Worm (Caenorhabditis elegans) whole organism, young adult: Measurements from ENCODE around the gene Y41D4B.14.

ENCODE experiments used
- B0035.1 ChIP-seq: sonication (generic microtip); optimal IDR thresholded peaks from 2 replicates; lab custom pipeline; 2016; ENCODE audit warnings: missing genetic modification characterization, mild to moderate bottlenecking, missing compliant biosample characterization, missing genotype, missing genetic modification reagents
- B0336.3 ChIP-seq: fragments of 200-800 bp; sonication (Bioruptor generic); IDR thresholded peaks from 2 replicates; pipeline ENCODE4 v1.3.6; 2022; ENCODE audit warnings: missing genetic modification characterization, missing compliant biosample characterization
- F23B12.7 ChIP-seq: sonication (generic microtip); optimal IDR thresholded peaks from 2 replicates; lab custom pipeline; 2017; ENCODE audit warnings: missing genetic modification characterization, mild to moderate bottlenecking, missing compliant biosample characterization, antibody characterized with exemption, moderate library complexity; ENCODE audit not compliant: insufficient read depth
- F33H1.4 ChIP-seq: fragments of 200-800 bp; sonication (Bioruptor generic); IDR thresholded peaks from 2 replicates; pipeline ENCODE4 v1.3.6; 2022; ENCODE audit warnings: missing genetic modification reagents, missing genetic modification characterization, missing compliant biosample characterization
- F49E8.2 ChIP-seq: sonication (generic microtip); optimal IDR thresholded peaks from 3 replicates; lab custom pipeline; 2017; ENCODE audit warnings: missing genetic modification characterization, mild to moderate bottlenecking, missing compliant biosample characterization, antibody characterized with exemption, moderate library complexity; ENCODE audit not compliant: insufficient read depth
- F55B11.4 ChIP-seq: sonication (generic microtip); optimal IDR thresholded peaks from 2 replicates; lab custom pipeline; 2016; ENCODE audit warnings: missing compliant biosample characterization, missing genetic modification characterization, borderline replicate concordance; ENCODE audit not compliant: insufficient read depth
- K11D2.4 ChIP-seq: fragments of 200-800 bp; sonication (Bioruptor generic); IDR thresholded peaks from 2 replicates; pipeline ENCODE4 v1.3.6; 2022; ENCODE audit warnings: missing genetic modification reagents, missing genetic modification characterization, missing compliant biosample characterization
- Y56A3A.18 ChIP-seq: fragments of 200-800 bp; sonication (Bioruptor generic); IDR thresholded peaks from 2 replicates; pipeline ENCODE4 v1.3.6; 2022; ENCODE audit warnings: missing genetic modification reagents, missing genetic modification characterization, missing compliant biosample characterization
- Y67H2A.10 ChIP-seq: fragments of 200-800 bp; sonication (Bioruptor generic); conservative IDR thresholded peaks from 2 replicates; pipeline ENCODE4 v1.3.6; 2022; ENCODE audit warnings: missing genetic modification reagents, missing genetic modification characterization, missing compliant biosample characterization
- Y79H2A.3 ChIP-seq: fragments of 200-800 bp; sonication (Bioruptor generic); conservative IDR thresholded peaks from 2 replicates; pipeline ENCODE4 v1.3.6; 2022; ENCODE audit warnings: missing genetic modification reagents, missing genetic modification characterization, missing compliant biosample characterization
- akir-1 ChIP-seq: fragments of 200-800 bp; sonication (Bioruptor generic); optimal IDR thresholded peaks from 2 replicates; lab custom pipeline; 2018; ENCODE audit warnings: mild to moderate bottlenecking, missing genetic modification characterization, moderate library complexity, missing compliant biosample characterization
- ama-1 ChIP-seq, 3 experiments: fragments of 150-350 bp in 1 of 3; sonication (generic microtip) in 2 of 3; optimal IDR thresholded peaks; 2 replicates each; lab custom pipeline; 2014 to 2018; ENCODE audit warnings: missing biosample characterization in 2 of 3, missing genetic modification characterization in 2 of 3, missing genetic modification reagents in 2 of 3
- aptf-2 ChIP-seq: fragments of 200-800 bp; sonication (Bioruptor generic); conservative IDR thresholded peaks from 2 replicates; pipeline ENCODE4 v1.3.6; 2022; ENCODE audit warnings: missing genetic modification reagents, missing genetic modification characterization, missing compliant biosample characterization
- aptf-3 ChIP-seq: fragments of 200-800 bp; sonication (Bioruptor generic); IDR thresholded peaks from 2 replicates; pipeline ENCODE4 v1.3.6; 2022; ENCODE audit warnings: missing genetic modification characterization, missing compliant biosample characterization
- attf-3 ChIP-seq: fragments of 200-800 bp; sonication (Bioruptor generic); conservative IDR thresholded peaks from 2 replicates; pipeline ENCODE4 v1.3.6; 2022; ENCODE audit warnings: missing genetic modification reagents, missing genetic modification characterization, missing compliant biosample characterization
- attf-6 ChIP-seq: fragments of 200-800 bp; sonication (Bioruptor generic); IDR thresholded peaks from 2 replicates; pipeline ENCODE4 v1.3.6; 2022; ENCODE audit warnings: missing genetic modification reagents, missing genetic modification characterization, missing compliant biosample characterization
- bed-2 ChIP-seq: fragments of 200-800 bp; sonication (Bioruptor generic); IDR thresholded peaks from 2 replicates; pipeline ENCODE4 v1.3.6; 2022; ENCODE audit warnings: missing genetic modification reagents, missing genetic modification characterization, missing compliant biosample characterization
- ceh-27 ChIP-seq: fragments of 200-800 bp; sonication (Bioruptor generic); optimal IDR thresholded peaks from 2 replicates; lab custom pipeline; 2018; ENCODE audit warnings: mild to moderate bottlenecking, missing genetic modification characterization, moderate library complexity, missing compliant biosample characterization
- ceh-40 ChIP-seq: fragments of 200-800 bp; sonication (Bioruptor generic); IDR thresholded peaks from 2 replicates; pipeline ENCODE4 v1.3.6; 2022; ENCODE audit warnings: missing genetic modification characterization, missing compliant biosample characterization
- dox-1 ChIP-seq: fragments of 200-800 bp; sonication (Bioruptor generic); IDR thresholded peaks from 2 replicates; pipeline ENCODE4 v1.3.6; 2022; ENCODE audit warnings: missing genetic modification reagents, missing genetic modification characterization, missing compliant biosample characterization
- dpff-1 ChIP-seq: sonication (generic microtip); optimal IDR thresholded peaks from 2 replicates; lab custom pipeline; 2017; ENCODE audit warnings: mild to moderate bottlenecking, missing genetic modification characterization, missing compliant biosample characterization
- dpl-1 ChIP-seq: fragments of 150-350 bp; optimal IDR thresholded peaks from 2 replicates; lab custom pipeline; 2014; ENCODE audit warnings: missing biosample characterization, missing genetic modification reagents, missing genetic modification characterization
- egl-18 ChIP-seq: fragments of 200-800 bp; sonication (Bioruptor generic); IDR thresholded peaks from 2 replicates; pipeline ENCODE4 v1.3.6; 2022; ENCODE audit warnings: missing genetic modification reagents, missing genetic modification characterization, missing compliant biosample characterization
- egrh-3 ChIP-seq: fragments of 200-800 bp; sonication (Bioruptor generic); IDR thresholded peaks from 2 replicates; pipeline ENCODE4 v1.3.6; 2022; ENCODE audit warnings: missing genetic modification reagents, missing genetic modification characterization, missing compliant biosample characterization
- fkh-3 ChIP-seq: sonication (generic microtip); optimal IDR thresholded peaks from 2 replicates; lab custom pipeline; 2016; ENCODE audit warnings: mild to moderate bottlenecking, missing genetic modification characterization, missing compliant biosample characterization
- him-1 ChIP-seq: sonication (generic microtip); optimal IDR thresholded peaks from 2 replicates; lab custom pipeline; 2016; ENCODE audit warnings: missing genotype, missing genetic modification reagents, missing genetic modification characterization, missing compliant biosample characterization
- hlh-12 ChIP-seq: sonication (generic microtip); optimal IDR thresholded peaks from 2 replicates; lab custom pipeline; 2016; ENCODE audit warnings: missing genetic modification characterization, missing compliant biosample characterization
- hlh-26 ChIP-seq: fragments of 200-800 bp; sonication (Bioruptor generic); conservative IDR thresholded peaks from 2 replicates; pipeline ENCODE4 v1.3.6; 2022; ENCODE audit warnings: missing genetic modification reagents, missing genetic modification characterization, missing compliant biosample characterization
- hmg-20 ChIP-seq: fragments of 200-800 bp; sonication (Bioruptor generic); IDR thresholded peaks from 2 replicates; pipeline ENCODE4 v1.3.6; 2022; ENCODE audit warnings: missing genetic modification reagents, missing genetic modification characterization, missing compliant biosample characterization
- lir-1 ChIP-seq: fragments of 200-800 bp; sonication (Bioruptor generic); conservative IDR thresholded peaks from 2 replicates; pipeline ENCODE4 v1.3.6; 2022; ENCODE audit warnings: missing genetic modification reagents, missing genetic modification characterization, missing compliant biosample characterization
- lsl-1 ChIP-seq: fragments of 200-800 bp; sonication (Bioruptor generic); optimal IDR thresholded peaks from 2 replicates; lab custom pipeline; 2018; ENCODE audit warnings: mild to moderate bottlenecking, missing genetic modification characterization, moderate library complexity, missing compliant biosample characterization
- madf-10 ChIP-seq: sonication (generic microtip); optimal IDR thresholded peaks from 2 replicates; lab custom pipeline; 2016; ENCODE audit warnings: mild to moderate bottlenecking, missing genetic modification characterization, missing compliant biosample characterization
- mcd-1 ChIP-seq: fragments of 200-800 bp; sonication (Bioruptor generic); IDR thresholded peaks from 2 replicates; pipeline ENCODE4 v1.3.6; 2022; ENCODE audit warnings: missing genetic modification reagents, missing genetic modification characterization, missing compliant biosample characterization
- nhr-120 ChIP-seq: fragments of 200-800 bp; sonication (Bioruptor generic); IDR thresholded peaks from 2 replicates; pipeline ENCODE4 v1.3.6; 2022; ENCODE audit warnings: missing genetic modification characterization, missing compliant biosample characterization
- nhr-27 ChIP-seq: fragments of 200-800 bp; sonication (Bioruptor generic); optimal IDR thresholded peaks from 2 replicates; lab custom pipeline; 2018; ENCODE audit warnings: mild to moderate bottlenecking, missing genetic modification characterization, moderate library complexity, missing compliant biosample characterization
- pbrm-1 ChIP-seq: fragments of 200-800 bp; sonication (Bioruptor generic); IDR thresholded peaks from 2 replicates; pipeline ENCODE4 v1.3.6; 2022; ENCODE audit warnings: missing genetic modification reagents, missing genetic modification characterization, missing compliant biosample characterization
- pha-4 ChIP-seq: fragments of 150-350 bp; sonication (generic microtip); optimal IDR thresholded peaks from 2 replicates; lab custom pipeline; 2014; ENCODE audit warnings: missing biosample characterization, missing genetic modification reagents, missing genetic modification characterization
- rec-8 ChIP-seq, 2 experiments: sonication (generic microtip); optimal IDR thresholded peaks; 2 replicates each; lab custom pipeline; 2016; ENCODE audit warnings: mild to moderate bottlenecking in 2 of 2, missing genetic modification characterization in 2 of 2, missing genetic modification reagents in 2 of 2, missing genotype in 2 of 2, missing biosample characterization in 1 of 2, missing compliant biosample characterization in 1 of 2, moderate library complexity in 1 of 2
- rpc-1 ChIP-seq, 2 experiments: fragments of 150-350 bp in 1 of 2; sonication (generic microtip) in 1 of 2; optimal IDR thresholded peaks; 2 replicates each; lab custom pipeline; 2014 to 2018; ENCODE audit warnings: missing biosample characterization in 1 of 2, missing genetic modification characterization in 1 of 2, missing genetic modification reagents in 1 of 2, missing genotype in 1 of 2
- sdz-38 ChIP-seq: sonication (generic microtip); optimal IDR thresholded peaks from 2 replicates; lab custom pipeline; 2016; ENCODE audit warnings: missing genotype, missing genetic modification characterization, missing compliant biosample characterization
- sea-2 ChIP-seq: fragments of 200-800 bp; sonication (Bioruptor generic); IDR thresholded peaks from 2 replicates; pipeline ENCODE4 v1.3.6; 2022; ENCODE audit warnings: missing genetic modification characterization, missing compliant biosample characterization
- sptf-2 ChIP-seq: fragments of 200-800 bp; sonication (Bioruptor generic); optimal IDR thresholded peaks from 2 replicates; lab custom pipeline; 2018; ENCODE audit warnings: mild to moderate bottlenecking, missing genetic modification characterization, missing compliant biosample characterization
- tbp1 ChIP-seq: fragments of 200-800 bp; sonication (Bioruptor generic); optimal IDR thresholded peaks from 2 replicates; lab custom pipeline; 2018; ENCODE audit warnings: mild to moderate bottlenecking, missing genetic modification characterization, missing compliant biosample characterization
- ztf-18 ChIP-seq: sonication (generic microtip); optimal IDR thresholded peaks from 2 replicates; lab custom pipeline; 2016; ENCODE audit warnings: missing genotype, mild to moderate bottlenecking, missing genetic modification characterization, missing compliant biosample characterization
- ztf-22 ChIP-seq: fragments of 200-800 bp; sonication (Bioruptor generic); optimal IDR thresholded peaks from 2 replicates; lab custom pipeline; 2018; ENCODE audit warnings: mild to moderate bottlenecking, missing genetic modification characterization, moderate library complexity, missing compliant biosample characterization
- ztf-25 ChIP-seq: fragments of 200-800 bp; sonication (Bioruptor generic); IDR thresholded peaks from 2 replicates; pipeline ENCODE4 v1.3.6; 2022; ENCODE audit warnings: missing genetic modification reagents, missing genetic modification characterization, missing compliant biosample characterization
- ztf-26 ChIP-seq: sonication (generic microtip); optimal IDR thresholded peaks from 2 replicates; lab custom pipeline; 2017; ENCODE audit warnings: missing genetic modification characterization, missing compliant biosample characterization
- ztf-3 ChIP-seq: fragments of 200-800 bp; sonication (Bioruptor generic); optimal IDR thresholded peaks from 2 replicates; lab custom pipeline; 2018; ENCODE audit warnings: mild to moderate bottlenecking, missing genetic modification characterization, missing compliant biosample characterization

Y41D4B.14 gene

DNA sequence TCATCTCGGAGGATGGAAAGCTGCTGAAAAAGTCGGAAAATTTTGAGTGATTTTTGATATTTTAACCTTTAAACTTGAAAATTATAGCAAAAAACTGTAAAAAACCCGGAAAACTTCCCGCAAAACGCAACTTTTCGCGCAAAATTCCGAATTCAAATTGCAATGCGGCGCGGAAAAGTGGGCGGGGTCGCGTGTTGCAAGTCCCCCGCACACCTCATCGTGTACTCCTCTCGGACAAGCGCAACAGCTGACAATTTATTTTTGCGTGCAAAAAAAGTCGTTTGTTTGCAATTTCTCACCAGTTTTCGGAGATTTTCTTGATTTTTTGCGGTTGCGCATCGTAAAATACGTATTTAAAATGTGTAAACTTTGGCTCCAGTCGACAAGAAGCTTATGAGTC is 19.0 kb downstream of the Y41D4B.14 start, which contains the start of gene npp-8:
Gene npp-8 (minus strand): TSS at position 23 of the 400 bp plus-strand sequence.
- TF ChIP-seq sea-2 (GFP tag; lab: Robert Waterston, UW) (no peak), pbrm-1 (peak; percentile 86), rec-8 (tag; optimal IDR thresholded peaks at IDR 0.05; lab: Kevin White, UChicago) (peak; percentile 14 to 56), ztf-22 (GFP tag; lab: Kevin White, UChicago) (no peak), hmg-20 (0 out of 2 replicates have a peak, but pooled peaks have one; percentile 45), dpl-1 (GFP tag; lab: Kevin White, UChicago) (peak; percentile 85), bed-2 (GFP tag; lab: Robert Waterston, UW) (peak; percentile 83), aptf-3 (GFP tag; lab: Robert Waterston, UW) (0 out of 2 replicates have a peak, but pooled peaks have one; percentile 31), mcd-1 (GFP tag; lab: Robert Waterston, UW) (peak; percentile 90), attf-6 (GFP tag; lab: Robert Waterston, UW) (peak; percentile 38; the same call in 1 of the 2 replicates), aptf-2 (GFP tag; lab: Robert Waterston, UW) (peak; percentile 75; the same call in 1 of the 2 replicates), sdz-38 (tag; lab: Kevin White, UChicago) (no peak), Y79H2A.3 (GFP tag; lab: Robert Waterston, UW) (no peak), rpc-1 (optimal IDR thresholded peaks at IDR 0.05; lab: Kevin White, UChicago) (peak; percentile 42), rpc-1 (tag; optimal IDR thresholded peaks at IDR 0.05; lab: Kevin White, UChicago) (no peak), hlh-12 (tag; lab: Kevin White, UChicago) (no peak), K11D2.4 (peak; percentile 69), ztf-18 (tag; lab: Kevin White, UChicago) (peak; percentile 54), attf-3 (GFP tag; lab: Robert Waterston, UW) (peak; percentile 79), lir-1 (GFP tag; lab: Robert Waterston, UW) (no peak; the same call in 1 of the 2 replicates), akir-1 (GFP tag; lab: Kevin White, UChicago) (no peak), ceh-40 (GFP tag; lab: Robert Waterston, UW) (0 out of 2 replicates have a peak, but pooled peaks have one; percentile 39), dox-1 (GFP tag; lab: Robert Waterston, UW) (peak; percentile 96), sptf-2 (GFP tag; lab: Kevin White, UChicago) (peak; percentile 18), fkh-3 (tag; lab: Kevin White, UChicago) (no peak), ztf-3 (GFP tag; lab: Kevin White, UChicago) (no peak), F23B12.7 (tag; lab: Kevin White, UChicago) (peak; percentile 89), egrh-3 (GFP tag; lab: Robert Waterston, UW) (peak; percentile 65), F33H1.4 (GFP tag; lab: Robert Waterston, UW) (peak; percentile 81), tbp1 (peak; percentile 70), dpff-1 (tag; lab: Kevin White, UChicago) (no peak), madf-10 (tag; lab: Kevin White, UChicago) (peak; percentile 62), nhr-27 (tag; lab: Kevin White, UChicago) (no peak), ztf-25 (GFP tag; lab: Robert Waterston, UW) (no peak), ceh-27 (GFP tag; lab: Kevin White, UChicago) (peak; percentile 81), pha-4 (tag; lab: Kevin White, UChicago) (peak; percentile 62), F55B11.4 (tag; lab: Kevin White, UChicago) (no peak), B0035.1 (no peak), hlh-26 (no peak), him-1 (no peak), Y56A3A.18 (GFP tag; lab: Robert Waterston, UW) (no peak), ama-1 (optimal IDR thresholded peaks at IDR 0.05; lab: Kevin White, UChicago) (no peak), ama-1 (GFP tag; optimal IDR thresholded peaks at IDR 0.05; lab: Kevin White, UChicago) (no peak), B0336.3 (GFP tag; lab: Robert Waterston, UW) (peak; percentile 95), egl-18 (GFP tag; lab: Robert Waterston, UW) (0 out of 2 replicates have a peak, but pooled peaks have one; percentile 39), F49E8.2 (tag; lab: Kevin White, UChicago) (peak; percentile 79), lsl-1 (GFP tag; lab: Kevin White, UChicago) (peak; percentile 78), Y67H2A.10 (GFP tag; lab: Robert Waterston, UW) (peak; percentile 76), ztf-26 (tag; lab: Kevin White, UChicago) (peak; percentile 80), nhr-120 (GFP tag; lab: Robert Waterston, UW) (no peak)
